Fruit fly (Drosophila melanogaster) whole organism, adult: Measurements from ENCODE around the gene CAH3.
A peak's percentile ranks its signal among the peaks of the same experiment; 100 is the strongest.

Experiments
- CG11617 ChIP-seq: fragments of 200-800 bp; sonication (Bioruptor generic); optimal IDR thresholded peaks from 2 replicates; lab custom pipeline; 2017; ENCODE audit warnings: mild to moderate bottlenecking, missing biosample characterization, missing genetic modification reagents, missing genetic modification characterization
- CG12768 ChIP-seq: fragments of 200-800 bp; sonication (Bioruptor generic); optimal IDR thresholded peaks from 2 replicates; lab custom pipeline; 2017; ENCODE audit warnings: missing biosample characterization, missing genetic modification characterization, mild to moderate bottlenecking, moderate library complexity, missing genetic modification reagents
- CG14711 ChIP-seq: fragments of 200-800 bp; sonication (Bioruptor generic); optimal IDR thresholded peaks from 2 replicates; lab custom pipeline; 2018; ENCODE audit warnings: missing biosample characterization, mild to moderate bottlenecking, missing genetic modification characterization, moderate library complexity
- CG1620 ChIP-seq: fragments of 200-800 bp; sonication (Bioruptor generic); optimal IDR thresholded peaks from 2 replicates; lab custom pipeline; 2016; ENCODE audit warnings: missing biosample characterization, missing genetic modification characterization
- CG33017 ChIP-seq: fragments of 200-800 bp; sonication (Bioruptor generic); optimal IDR thresholded peaks from 2 replicates; lab custom pipeline; 2018; ENCODE audit warnings: missing biosample characterization, mild to moderate bottlenecking, missing genetic modification characterization, moderate library complexity
- CG5204 ChIP-seq: fragments of 200-800 bp; sonication (Bioruptor generic); optimal IDR thresholded peaks from 2 replicates; lab custom pipeline; 2016; ENCODE audit warnings: missing biosample characterization, missing genetic modification characterization
- CG7045 ChIP-seq: fragments of 200-800 bp; sonication (Bioruptor generic); optimal IDR thresholded peaks from 2 replicates; lab custom pipeline; 2017; ENCODE audit warnings: missing biosample characterization, mild to moderate bottlenecking, missing genetic modification characterization
- CG7101 ChIP-seq: fragments of 200-800 bp; sonication (Bioruptor generic); optimal IDR thresholded peaks from 2 replicates; lab custom pipeline; 2018; ENCODE audit warnings: missing biosample characterization, mild to moderate bottlenecking, missing genetic modification characterization, moderate library complexity
- Clk ChIP-seq: fragments of 200-800 bp; sonication (Bioruptor generic); optimal IDR thresholded peaks from 2 replicates; lab custom pipeline; 2017; ENCODE audit warnings: missing biosample characterization, missing genetic modification characterization
- Crg-1 ChIP-seq: fragments of 200-800 bp; sonication (Bioruptor generic); optimal IDR thresholded peaks from 2 replicates; lab custom pipeline; 2016; ENCODE audit warnings: missing biosample characterization, missing genetic modification characterization
- Hr96 ChIP-seq: fragments of 200-800 bp; sonication (Bioruptor generic); optimal IDR thresholded peaks from 2 replicates; lab custom pipeline; 2016; ENCODE audit warnings: missing biosample characterization, missing genetic modification characterization
- Mnt ChIP-seq: fragments of 200-800 bp; sonication (Bioruptor generic); optimal IDR thresholded peaks from 2 replicates; lab custom pipeline; 2016; ENCODE audit warnings: missing biosample characterization, mild to moderate bottlenecking, missing genetic modification characterization
- bab1 ChIP-seq: fragments of 200-800 bp; sonication (Bioruptor generic); optimal IDR thresholded peaks from 3 replicates; lab custom pipeline; 2019; ENCODE audit warnings: missing biosample characterization, mild to moderate bottlenecking, missing genetic modification characterization, moderate library complexity
- cic ChIP-seq: fragments of 200-800 bp; sonication (Bioruptor generic); optimal IDR thresholded peaks from 2 replicates; lab custom pipeline; 2017; ENCODE audit warnings: missing biosample characterization, mild to moderate bottlenecking, missing genetic modification characterization, moderate library complexity
- cnc ChIP-seq, 2 experiments: fragments of >200 bp; optimal IDR thresholded peaks; 2 replicates each; lab custom pipeline; 2017
- kay ChIP-seq: fragments of 200-800 bp; sonication (Bioruptor generic); peaks from one replicate; lab custom pipeline; 2016; ENCODE audit warnings: missing biosample characterization, missing genetic modification characterization, borderline replicate concordance
- ovo ChIP-seq: fragments of 200-800 bp; sonication (Bioruptor generic); optimal IDR thresholded peaks from 2 replicates; lab custom pipeline; 2016; ENCODE audit warnings: missing biosample characterization, missing genetic modification characterization
- pad ChIP-seq: fragments of 200-800 bp; sonication (Bioruptor generic); optimal IDR thresholded peaks from 3 replicates; lab custom pipeline; 2017; ENCODE audit warnings: missing biosample characterization, missing genetic modification characterization, mild to moderate bottlenecking, moderate library complexity, missing genetic modification reagents
- tj ChIP-seq: fragments of 200-800 bp; sonication (Bioruptor generic); optimal IDR thresholded peaks from 3 replicates; lab custom pipeline; 2017; ENCODE audit warnings: missing biosample characterization, mild to moderate bottlenecking, missing genetic modification characterization, moderate library complexity
- toe ChIP-seq: fragments of 200-800 bp; sonication (Bioruptor generic); optimal IDR thresholded peaks from 2 replicates; lab custom pipeline; 2016; ENCODE audit warnings: missing biosample characterization, missing genetic modification characterization

Gene CAH3

dm6 chrX:8667709-8668108 is 13.3 kb upstream of the CAH3 start:
- TF ChIP-seq cnc (optimal IDR thresholded peaks at IDR 0.05; lab: Kevin White, UChicago) (no peak), CG33017 (tag; lab: Kevin White, UChicago) (no peak), Crg-1 (GFP tag; lab: Kevin White, UChicago) (no peak), CG1620 (GFP tag; lab: Kevin White, UChicago) (no peak), tj (no peak), Hr96 (GFP tag; lab: Kevin White, UChicago) (no peak), pad (GFP tag; lab: Kevin White, UChicago) (no peak), bab1 (GFP tag; lab: Kevin White, UChicago) (no peak), CG5204 (no peak), CG11617 (no peak), toe (no peak), Mnt (GFP tag; lab: Kevin White, UChicago) (no peak), ovo (no peak), CG12768 (GFP tag; lab: Kevin White, UChicago) (no peak), Clk (GFP tag; lab: Kevin White, UChicago) (no peak)

DNA sequence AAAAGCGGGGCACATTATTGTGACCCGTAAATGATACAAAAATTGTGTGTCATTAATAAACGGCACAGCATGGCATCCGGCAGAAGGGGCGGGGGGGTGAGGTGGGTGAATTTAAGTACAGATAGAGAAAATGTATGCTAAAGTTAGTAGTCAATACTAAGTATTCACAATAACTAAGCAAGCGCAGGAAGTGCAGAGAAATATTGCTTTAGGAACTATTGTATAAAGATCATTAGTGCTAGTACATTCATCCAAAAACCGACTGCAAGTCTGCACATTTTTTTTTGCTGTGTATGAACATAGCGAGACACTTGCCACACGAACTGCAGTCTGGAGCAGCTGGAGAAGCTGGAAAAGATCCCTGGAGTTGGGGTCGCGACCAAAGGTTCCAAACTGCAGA is 11.6 kb upstream of the CAH3 start:
- TF ChIP-seq Clk (GFP tag; lab: Kevin White, UChicago) (no peak), ovo (no peak)

DNA sequence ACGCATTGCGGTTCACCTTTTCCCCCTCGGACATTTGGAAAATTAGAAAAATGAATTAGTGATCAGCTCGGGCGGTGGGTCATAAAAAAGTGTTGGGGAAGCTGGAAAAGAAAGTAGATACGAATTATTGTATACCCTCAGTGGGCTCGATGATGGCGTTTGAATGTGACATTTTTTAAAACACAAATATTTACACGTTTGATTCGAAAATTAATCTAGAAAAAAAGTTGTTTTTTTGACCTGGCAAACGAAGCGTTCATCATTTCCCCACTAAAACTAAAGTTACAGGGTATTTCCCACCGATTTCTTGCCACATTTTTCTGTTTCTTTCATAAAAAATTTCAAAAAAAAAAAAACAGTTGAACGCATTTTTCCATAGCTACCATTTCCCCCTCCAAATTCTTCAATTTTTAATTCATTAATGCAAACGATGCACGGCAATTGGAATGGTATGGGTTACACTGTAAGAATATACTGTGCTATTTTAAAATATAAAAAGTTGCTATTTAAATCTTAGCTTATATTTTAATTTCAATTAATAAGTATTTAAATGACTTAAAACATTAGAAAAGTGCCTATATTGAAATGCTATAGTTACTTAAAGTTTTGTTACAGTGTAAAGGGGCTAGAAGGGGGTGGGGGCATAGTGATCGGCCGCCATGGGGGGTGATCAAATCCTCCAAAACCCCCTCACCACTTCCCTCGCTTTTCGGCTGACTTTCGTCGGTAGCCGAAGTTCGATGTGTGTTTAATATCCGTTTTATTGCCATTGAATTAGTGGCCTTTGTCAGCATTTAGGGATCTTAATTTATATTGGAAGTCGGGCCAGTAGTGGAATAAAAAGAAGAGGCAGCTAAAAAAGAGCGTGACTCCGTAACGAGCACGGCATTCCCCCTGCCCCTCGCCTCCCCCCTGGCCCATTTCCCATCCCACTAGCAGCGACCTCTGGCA is 9.4 kb upstream of the CAH3 start:
- TF ChIP-seq bab1 (GFP tag; lab: Kevin White, UChicago) (no peak), ovo (no peak)

DNA sequence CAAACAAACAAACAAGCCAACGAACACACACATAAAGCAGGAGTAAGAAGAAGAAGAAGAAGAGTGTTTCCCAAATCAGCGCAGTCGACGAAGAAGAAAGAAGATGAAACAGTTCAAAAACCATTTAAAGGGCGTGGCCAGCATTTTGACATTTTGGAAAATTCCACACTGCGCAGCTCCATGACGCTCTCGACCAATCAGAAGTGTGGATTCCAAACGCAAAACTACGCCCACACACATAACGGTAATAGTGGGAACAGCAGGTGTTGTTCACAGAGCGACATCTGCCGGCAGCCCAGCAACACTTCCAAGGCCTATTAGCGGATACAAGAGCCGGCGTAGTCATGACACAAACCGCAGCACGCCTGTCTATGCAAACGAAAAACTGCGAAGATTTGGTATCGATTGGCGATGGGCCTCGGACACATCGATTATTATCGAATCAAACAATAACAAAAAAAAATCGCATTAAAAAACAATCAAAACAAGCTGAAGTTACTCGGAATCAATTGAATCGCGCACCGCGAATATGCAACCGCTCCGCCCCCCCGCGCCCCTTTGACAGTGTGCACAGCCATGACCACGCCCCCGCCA is 4.3 kb upstream of the CAH3 start, which contains the start of gene Rubicon:
Gene Rubicon (plus strand): TSS at position 433 of the 594 bp plus-strand sequence.
- TF ChIP-seq Clk (GFP tag; lab: Kevin White, UChicago), result no peak
- no peak for TF ChIP-seq CG11617
- TF ChIP-seq CG12768 (GFP tag; lab: Kevin White, UChicago), result no peak
- TF ChIP-seq CG14711 (tag; lab: Kevin White, UChicago), result no peak
- peak; percentile 23 for TF ChIP-seq cic (GFP tag; lab: Kevin White, UChicago)
- peak; percentile 60 for TF ChIP-seq tj
- peak; percentile 66 for TF ChIP-seq CG1620 (GFP tag; lab: Kevin White, UChicago)
- no peak for TF ChIP-seq kay (GFP tag; lab: Kevin White, UChicago)
- TF ChIP-seq Crg-1 (GFP tag; lab: Kevin White, UChicago), result peak; percentile 31
- no peak for TF ChIP-seq CG7045 (GFP tag; lab: Kevin White, UChicago)
- no peak for TF ChIP-seq CG5204
- peak; percentile 68 for TF ChIP-seq Mnt (GFP tag; lab: Kevin White, UChicago)
- no peak for TF ChIP-seq CG33017 (tag; lab: Kevin White, UChicago)
- TF ChIP-seq toe, result no peak
- peak; percentile 36 for TF ChIP-seq Hr96 (GFP tag; lab: Kevin White, UChicago)
- TF ChIP-seq bab1 (GFP tag; lab: Kevin White, UChicago), result peak; percentile 79
- peak; percentile 70 for TF ChIP-seq pad (GFP tag; lab: Kevin White, UChicago)
- TF ChIP-seq CG7101 (tag; lab: Kevin White, UChicago), result peak; percentile 40
- TF ChIP-seq ovo, result peak; percentile 98
- TF ChIP-seq cnc (optimal IDR thresholded peaks at IDR 0.05; lab: Kevin White, UChicago), result no peak

dm6 chrX:8677434-8677833 is 3.6 kb upstream of the CAH3 start:
- TF ChIP-seq tj, result no peak
- TF ChIP-seq Hr96 (GFP tag; lab: Kevin White, UChicago), result peak; percentile 64
- no peak for TF ChIP-seq CG33017 (tag; lab: Kevin White, UChicago)
- TF ChIP-seq bab1 (GFP tag; lab: Kevin White, UChicago), result peak; percentile 89
- peak; percentile 12 for TF ChIP-seq CG7045 (GFP tag; lab: Kevin White, UChicago)
- TF ChIP-seq CG14711 (tag; lab: Kevin White, UChicago), result peak; percentile 29

- TF ChIP-seq toe (no peak), ovo (peak; percentile 68), Clk (GFP tag; lab: Kevin White, UChicago) (no peak), Mnt (GFP tag; lab: Kevin White, UChicago) (peak; percentile 10), CG5204 (no peak), tj (peak; percentile 88), cic (GFP tag; lab: Kevin White, UChicago) (no peak), CG1620 (GFP tag; lab: Kevin White, UChicago) (peak; percentile 6), bab1 (GFP tag; lab: Kevin White, UChicago) (no peak), Hr96 (GFP tag; lab: Kevin White, UChicago) (no peak), CG7045 (GFP tag; lab: Kevin White, UChicago) (no peak), CG11617 (no peak), CG7101 (tag; lab: Kevin White, UChicago) (no peak), kay (GFP tag; lab: Kevin White, UChicago) (no peak)
Observed at dm6 chrX:8681822-8682632, 975 bp downstream of the CAH3 start.
